Fruit fly (Drosophila melanogaster) whole organism: ENCODE measurements around the gene Polr3D.

Experiments
- CG8478 ChIP-seq: fragments of >200 bp; optimal IDR thresholded peaks from 2 replicates; lab custom pipeline; 2018; ENCODE audit warnings: inconsistent platforms
- Dll ChIP-seq: fragments of >200 bp; optimal IDR thresholded peaks from 2 replicates; lab custom pipeline; 2017
- EcR ChIP-seq, 2 experiments: fragments of >200 bp; optimal IDR thresholded peaks; 2 replicates each; lab custom pipeline; 2017; ENCODE audit warnings: missing biosample characterization in 2 of 2, missing genetic modification characterization in 2 of 2, missing genetic modification reagents in 2 of 2
- psq ChIP-seq: fragments of >200 bp; optimal IDR thresholded peaks from 2 replicates; lab custom pipeline; 2017

DNA sequence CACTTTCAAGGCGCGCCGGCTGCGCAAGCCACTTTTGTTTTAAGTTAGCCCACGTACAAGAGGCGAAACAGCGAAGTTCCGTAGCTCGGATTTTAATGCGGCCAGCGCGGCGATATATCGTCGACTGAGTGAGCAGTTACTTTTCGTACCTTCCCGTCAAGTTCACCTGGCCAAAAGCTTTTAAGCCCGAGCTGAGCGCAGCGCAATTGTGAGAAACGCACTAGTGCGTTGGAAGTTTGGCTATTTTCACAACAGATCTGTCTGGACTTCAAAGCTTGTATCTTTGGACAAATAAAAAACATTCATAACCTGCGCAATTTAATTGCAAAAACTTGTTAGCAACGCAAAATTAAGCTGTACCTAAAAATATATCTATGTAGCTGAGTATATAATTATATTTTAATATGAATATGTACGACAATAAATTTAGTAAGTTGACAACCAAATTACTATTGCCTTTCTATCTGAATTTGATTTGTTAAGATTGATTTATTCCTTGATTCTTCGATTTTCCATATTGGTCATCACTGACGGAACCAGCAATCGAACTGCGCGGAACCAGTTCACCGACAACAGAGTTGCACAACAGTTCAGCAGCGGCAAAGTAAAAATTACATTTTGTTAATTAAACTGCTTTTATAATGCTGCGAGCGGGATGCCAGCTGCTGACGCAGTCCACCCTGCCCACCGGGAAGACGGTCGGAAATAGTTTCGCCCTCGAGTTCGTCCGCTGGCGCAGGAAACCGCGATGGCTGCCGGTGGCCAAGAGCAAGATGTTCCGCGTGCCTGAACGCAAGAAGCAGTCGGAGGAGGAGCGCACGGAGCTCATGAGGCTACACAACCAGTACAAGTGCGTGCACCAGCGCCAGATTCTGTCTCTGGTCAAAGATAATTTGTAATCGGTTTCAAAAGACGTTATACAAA, 3.1 kb downstream of the Polr3D start, which contains the start of the genes CG13698 and mRpS26:
- TF ChIP-seq EcR (GFP tag; optimal IDR thresholded peaks at IDR 0.05; lab: Kevin White, UChicago) (no peak), psq (lab: Kevin White, UChicago) (no peak), CG8478 (lab: Kevin White, UChicago) (no peak), Dll (lab: Kevin White, UChicago) (no peak)
